Worm (Caenorhabditis elegans) whole organism, L4 larva: ENCODE data around the gene dct-5.
A peak's percentile ranks its signal among the peaks of the same experiment; 100 is the strongest.

ENCODE experiments used
- F10B5.3 ChIP-seq: sonication (generic microtip); optimal IDR thresholded peaks from 2 replicates; lab custom pipeline; 2016; ENCODE audit warnings: mild to moderate bottlenecking, missing genetic modification characterization, missing compliant biosample characterization
- R02D3.7 ChIP-seq: fragments of 150-350 bp; sonication (generic microtip); optimal IDR thresholded peaks from 3 replicates; lab custom pipeline; 2014; ENCODE audit warnings: missing biosample characterization, missing genetic modification characterization
- T26A8.4 ChIP-seq: fragments of 200-800 bp; sonication (Bioruptor generic); IDR thresholded peaks from 2 replicates; pipeline ENCODE4 v1.3.6; 2022; ENCODE audit warnings: missing genetic modification characterization, missing compliant biosample characterization
- Y5F2A.4 ChIP-seq: fragments of 200-800 bp; sonication (Bioruptor generic); optimal IDR thresholded peaks from 2 replicates; lab custom pipeline; 2018; ENCODE audit warnings: mild to moderate bottlenecking, missing genetic modification characterization, missing compliant biosample characterization
- aha-1 ChIP-seq: fragments of 150-350 bp; peaks from one replicate; lab custom pipeline; 2014; ENCODE audit warnings: missing biosample characterization, missing genetic modification characterization
- ceh-44 ChIP-seq: fragments of 200-800 bp; sonication (Bioruptor generic); IDR thresholded peaks from 2 replicates; pipeline ENCODE4 v1.3.6; 2022; ENCODE audit warnings: missing genetic modification reagents, missing genetic modification characterization, missing compliant biosample characterization
- ceh-62 ChIP-seq: sonication (generic microtip); optimal IDR thresholded peaks from 2 replicates; lab custom pipeline; 2017; ENCODE audit warnings: missing biosample characterization, missing genetic modification characterization
- ctbp-1 ChIP-seq: fragments of 200-800 bp; sonication (Bioruptor generic); IDR thresholded peaks from 2 replicates; pipeline ENCODE4 v1.3.6; 2022; ENCODE audit warnings: missing genetic modification reagents, missing genetic modification characterization, missing compliant biosample characterization
- daf-16 ChIP-seq, 3 experiments: sonication (generic microtip); optimal IDR thresholded peaks; 2 replicates each; lab custom pipeline; 2016 to 2017; ENCODE audit warnings: missing genetic modification characterization in 3 of 3, missing genetic modification reagents in 3 of 3, mild to moderate bottlenecking in 2 of 3, missing compliant biosample characterization in 2 of 3, missing biosample characterization in 1 of 3, moderate library complexity in 1 of 3
- dmd-8 ChIP-seq: fragments of 200-800 bp; sonication (Bioruptor generic); IDR thresholded peaks from 2 replicates; pipeline ENCODE4 v1.3.6; 2022; ENCODE audit warnings: missing genetic modification characterization, missing compliant biosample characterization
- dpl-1 ChIP-seq: fragments of 150-350 bp; optimal IDR thresholded peaks from 2 replicates; lab custom pipeline; 2014; ENCODE audit warnings: missing biosample characterization, missing genetic modification reagents, missing genetic modification characterization
- dve-1 ChIP-seq: sonication (generic microtip); optimal IDR thresholded peaks from 2 replicates; lab custom pipeline; 2017; ENCODE audit warnings: antibody characterized with exemption, mild to moderate bottlenecking, missing genetic modification characterization, missing compliant biosample characterization; ENCODE audit not compliant: insufficient read depth
- egl-27 ChIP-seq: sonication (generic microtip); optimal IDR thresholded peaks from 3 replicates; lab custom pipeline; 2017; ENCODE audit warnings: missing biosample characterization, missing genetic modification reagents, missing genetic modification characterization
- hif-1 ChIP-seq, 2 experiments: sonication (generic microtip); optimal IDR thresholded peaks; 2 replicates each; lab custom pipeline; 2016 to 2017; ENCODE audit warnings: missing compliant biosample characterization in 2 of 2, missing genetic modification characterization in 2 of 2, missing genetic modification reagents in 2 of 2, missing genotype in 2 of 2, mild to moderate bottlenecking in 1 of 2
- hlh-11 ChIP-seq: fragments of 200-800 bp; sonication (Bioruptor generic); optimal IDR thresholded peaks from 2 replicates; lab custom pipeline; 2018; ENCODE audit warnings: mild to moderate bottlenecking, missing genetic modification characterization, missing compliant biosample characterization
- lin-1 ChIP-seq: fragments of 200-800 bp; sonication (Bioruptor generic); IDR thresholded peaks from 2 replicates; pipeline ENCODE4 v1.3.6; 2022; ENCODE audit warnings: missing genetic modification reagents, missing genetic modification characterization, missing compliant biosample characterization
- lin-29 ChIP-seq: fragments of 200-800 bp; sonication (Bioruptor generic); IDR thresholded peaks from 2 replicates; pipeline ENCODE4 v1.3.6; 2022; ENCODE audit warnings: missing genetic modification reagents, missing genetic modification characterization, missing compliant biosample characterization
- lin-38 ChIP-seq: fragments of 200-800 bp; sonication (Bioruptor generic); IDR thresholded peaks from 2 replicates; pipeline ENCODE4 v1.3.6; 2022; ENCODE audit warnings: missing genetic modification reagents, missing genetic modification characterization, missing compliant biosample characterization
- lin-39 ChIP-seq: fragments of 150-350 bp; optimal IDR thresholded peaks from 2 replicates; lab custom pipeline; 2014; ENCODE audit warnings: missing biosample characterization, missing genetic modification reagents, missing genetic modification characterization
- mdl-1 ChIP-seq, 2 experiments: fragments of 150-350 bp in 1 of 2; sonication (generic microtip) in 1 of 2; optimal IDR thresholded peaks; 2 replicates each; lab custom pipeline; 2014 to 2017; ENCODE audit warnings: missing biosample characterization in 2 of 2, missing genetic modification characterization in 2 of 2
- mdt-29 ChIP-seq: fragments of 200-800 bp; sonication (Bioruptor generic); IDR thresholded peaks from 2 replicates; pipeline ENCODE4 v1.3.6; 2022; ENCODE audit warnings: missing genetic modification reagents, missing genetic modification characterization, missing compliant biosample characterization
- mes-2 ChIP-seq: sonication (generic microtip); optimal IDR thresholded peaks from 2 replicates; lab custom pipeline; 2016; ENCODE audit warnings: missing genotype, mild to moderate bottlenecking, missing genetic modification characterization, missing compliant biosample characterization; ENCODE audit not compliant: poor library complexity, severe bottlenecking
- mxl-2 ChIP-seq: fragments of 200-800 bp; sonication (Bioruptor generic); conservative IDR thresholded peaks from 2 replicates; pipeline ENCODE4 v1.3.6; 2022; ENCODE audit warnings: missing genetic modification reagents, missing genetic modification characterization, missing compliant biosample characterization
- nhr-102 ChIP-seq: sonication (generic microtip); optimal IDR thresholded peaks from 2 replicates; lab custom pipeline; 2016; ENCODE audit warnings: mild to moderate bottlenecking, missing genetic modification characterization, moderate library complexity, missing compliant biosample characterization
- nhr-11 ChIP-seq: fragments of 150-350 bp; optimal IDR thresholded peaks from 2 replicates; lab custom pipeline; 2014; ENCODE audit warnings: missing biosample characterization, missing genetic modification characterization
- nhr-28 ChIP-seq: fragments of 150-350 bp; optimal IDR thresholded peaks from 2 replicates; lab custom pipeline; 2014; ENCODE audit warnings: missing biosample characterization, missing genetic modification characterization
- nhr-76 ChIP-seq: fragments of 150-350 bp; optimal IDR thresholded peaks from 2 replicates; lab custom pipeline; 2014; ENCODE audit warnings: missing biosample characterization, missing genetic modification characterization
- php-3 ChIP-seq: fragments of 200-800 bp; sonication (Bioruptor generic); IDR thresholded peaks from 2 replicates; pipeline ENCODE4 v1.3.6; 2022; ENCODE audit warnings: missing genetic modification reagents, missing genetic modification characterization, missing compliant biosample characterization
- pqm-1 ChIP-seq: sonication (generic microtip); optimal IDR thresholded peaks from 2 replicates; lab custom pipeline; 2017; ENCODE audit warnings: missing biosample characterization, missing genetic modification characterization
- rbr-2 ChIP-seq: sonication (generic microtip); optimal IDR thresholded peaks from 2 replicates; lab custom pipeline; 2016; ENCODE audit warnings: missing genotype, missing genetic modification characterization, missing compliant biosample characterization
- snpc-4 ChIP-seq: fragments of 150-350 bp; optimal IDR thresholded peaks from 2 replicates; lab custom pipeline; 2014; ENCODE audit warnings: missing biosample characterization, missing genetic modification characterization
- spr-1 ChIP-seq: sonication (generic microtip); optimal IDR thresholded peaks from 2 replicates; lab custom pipeline; 2016; ENCODE audit warnings: mild to moderate bottlenecking, missing genetic modification characterization, missing compliant biosample characterization
- tag-97 ChIP-seq: fragments of 200-800 bp; sonication (Bioruptor generic); IDR thresholded peaks from 2 replicates; pipeline ENCODE4 v1.3.6; 2022; ENCODE audit warnings: missing genetic modification characterization, missing compliant biosample characterization
- unc-130 ChIP-seq: sonication (generic microtip); optimal IDR thresholded peaks from 2 replicates; lab custom pipeline; 2016; ENCODE audit warnings: missing genetic modification reagents, missing genetic modification characterization, missing compliant biosample characterization
- unc-62 ChIP-seq, 3 experiments: fragments of 150-350 bp in 1 of 3; sonication (generic microtip); optimal IDR thresholded peaks in 2 of 3; peaks in 1 of 3; 1 replicate in 1 of 3; 2 replicates in 2 of 3; lab custom pipeline; 2014 to 2017; ENCODE audit warnings: missing biosample characterization in 3 of 3, missing genetic modification characterization in 3 of 3, missing genetic modification reagents in 3 of 3, missing genotype in 1 of 3
- vab-7 ChIP-seq: fragments of 200-800 bp; sonication (Bioruptor generic); IDR thresholded peaks from 2 replicates; pipeline ENCODE4 v1.3.6; 2022; ENCODE audit warnings: missing genetic modification reagents, missing genetic modification characterization, missing compliant biosample characterization
- zag-1 ChIP-seq: fragments of 150-350 bp; optimal IDR thresholded peaks from 2 replicates; lab custom pipeline; 2014; ENCODE audit warnings: missing biosample characterization, missing genetic modification characterization
- zfp-2 ChIP-seq: sonication (generic microtip); optimal IDR thresholded peaks from 2 replicates; lab custom pipeline; 2016; ENCODE audit warnings: mild to moderate bottlenecking, missing genetic modification characterization, missing compliant biosample characterization
- zip-11 ChIP-seq: fragments of 200-800 bp; sonication (Bioruptor generic); IDR thresholded peaks from 2 replicates; pipeline ENCODE4 v1.3.6; 2022; ENCODE audit warnings: missing genetic modification characterization, missing compliant biosample characterization
- zip-2 ChIP-seq: fragments of 150-350 bp; optimal IDR thresholded peaks from 2 replicates; lab custom pipeline; 2014; ENCODE audit warnings: missing biosample characterization, missing genetic modification characterization

The dct-5 gene

DNA sequence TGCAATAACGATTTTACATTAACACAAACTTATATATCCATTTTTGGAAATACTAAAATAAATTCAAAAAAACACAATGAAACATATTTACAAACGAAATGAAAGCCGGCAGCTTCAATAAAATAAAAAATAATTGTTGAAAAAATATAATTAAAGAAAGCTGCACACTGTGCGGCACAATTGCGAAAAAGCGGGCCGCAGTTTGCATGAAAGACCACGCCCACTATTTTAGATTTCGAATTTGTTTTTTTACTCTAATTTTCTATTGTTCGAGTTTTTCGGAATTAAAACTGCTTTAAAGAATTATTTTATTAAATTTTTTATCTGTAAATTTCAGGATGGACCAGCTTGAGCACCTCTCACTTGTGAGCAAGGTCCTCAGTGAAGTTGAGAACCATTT is 37.5 kb downstream of the dct-5 start, which contains the start of gene mog-5 (continued):
- TF ChIP-seq ceh-62 (no peak), vab-7 (GFP tag; lab: Robert Waterston, UW) (no peak), nhr-11 (no peak), dmd-8 (no peak), ctbp-1 (GFP tag; lab: Robert Waterston, UW) (no peak), tag-97 (GFP tag; lab: Robert Waterston, UW) (no peak), ceh-44 (GFP tag; lab: Robert Waterston, UW) (no peak), snpc-4 (tag; lab: Kevin White, UChicago) (no peak), zfp-2 (tag; lab: Kevin White, UChicago) (no peak), pqm-1 (tag; lab: Kevin White, UChicago) (no peak), aha-1 (tag; lab: Kevin White, UChicago) (no peak), mes-2 (tag; lab: Kevin White, UChicago) (peak; percentile 77), spr-1 (tag; lab: Kevin White, UChicago) (no peak), zip-2 (tag; lab: Kevin White, UChicago) (no peak)
- TF ChIP-seq, all 104 proteins: peak for 5

- no peak for TF ChIP-seq daf-16 (GFP tag; optimal IDR thresholded peaks at IDR 0.05; lab: Kevin White, UChicago)
- TF ChIP-seq daf-16 (tag; optimal IDR thresholded peaks at IDR 0.05; lab: Kevin White, UChicago) = peak; percentile 61
- peak; percentile 2 for TF ChIP-seq nhr-28 (tag; lab: Kevin White, UChicago)
- no peak for TF ChIP-seq php-3
- peak; percentile 11 for TF ChIP-seq hlh-11 (tag; lab: Kevin White, UChicago)
- TF ChIP-seq Y5F2A.4 (GFP tag; lab: Kevin White, UChicago) = no peak
- TF ChIP-seq, all 104 proteins: peak for 3
Measured at ce11 chrII:5398779-5399178, 38.0 kb downstream of the dct-5 start, which contains the start of gene fbxl-3. Gene fbxl-3, minus strand, starts transcription at chrII:5398902.

DNA sequence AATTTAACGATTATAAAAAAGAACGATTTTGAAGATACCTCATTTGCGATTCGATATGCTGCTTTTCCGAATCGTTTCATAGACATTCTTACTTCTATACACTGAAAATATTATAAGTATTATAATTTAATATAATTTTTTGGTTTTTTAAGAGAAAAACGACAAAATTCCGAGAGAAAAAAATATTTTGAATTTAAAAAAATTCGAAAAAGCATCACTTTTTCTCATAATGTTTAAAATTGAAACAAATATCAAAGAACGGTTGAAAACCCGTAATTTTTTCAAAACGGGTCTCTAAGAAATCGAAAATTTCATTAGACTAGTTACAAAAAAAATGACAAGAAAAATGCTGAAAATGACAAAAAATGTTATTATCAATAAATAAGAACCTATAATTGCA is 41.1 kb downstream of the dct-5 start, which contains the start of gene pink-1:
Gene pink-1, minus strand, starts transcription at position 101 of the 400 bp plus-strand sequence.
- TF ChIP-seq hif-1 (tag; optimal IDR thresholded peaks at IDR 0.05; lab: Kevin White, UChicago) = no peak
- TF ChIP-seq lin-38 = 0 out of 2 replicates have a peak, but pooled peaks have one; percentile 17

ce11 chrII:5393090-5393489 is 43.6 kb downstream of the dct-5 start, which contains the start of gene brap-2:
Gene brap-2, minus strand, starts transcription at chrII:5393190.
- TF ChIP-seq hlh-11 (tag; lab: Kevin White, UChicago) (no peak), aha-1 (tag; lab: Kevin White, UChicago) (peak; percentile 11)
- TF ChIP-seq, all 104 proteins: peak for 1

DNA sequence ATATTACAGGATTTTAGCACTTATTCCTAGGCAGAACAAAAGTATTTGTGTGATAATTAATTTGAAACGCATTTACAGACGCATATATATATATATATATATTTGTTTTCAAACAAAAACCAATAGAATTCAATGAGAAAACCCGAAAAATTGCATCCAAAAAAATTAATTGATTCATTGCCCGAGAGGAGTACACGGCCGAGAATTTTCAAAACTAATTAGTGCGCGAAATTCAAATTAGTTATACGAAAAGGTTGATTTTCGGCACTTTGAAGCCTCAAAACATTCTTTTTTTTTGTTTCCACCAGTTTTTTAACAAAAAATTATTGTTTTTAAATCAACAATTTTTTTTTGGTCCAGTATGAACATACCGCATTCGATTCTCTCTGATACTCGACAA is 45.3 kb downstream of the dct-5 start:
- no peak for TF ChIP-seq ceh-44 (GFP tag; lab: Robert Waterston, UW)
- TF ChIP-seq dpl-1 (GFP tag; lab: Kevin White, UChicago) = peak; percentile 55
- TF ChIP-seq php-3 = no peak
- TF ChIP-seq mdl-1 (tag; optimal IDR thresholded peaks at IDR 0.05; lab: Kevin White, UChicago) = no peak
- TF ChIP-seq, all 104 proteins: peak for 1

ce11 chrII:5389831-5390323 is 46.9 kb downstream of the dct-5 start, which contains the start of gene ndx-6:
Gene ndx-6, minus strand, starts transcription at chrII:5389881.
- TF ChIP-seq daf-16 (GFP tag; optimal IDR thresholded peaks at IDR 0.05; lab: Kevin White, UChicago) = no peak
- peak; percentile 47 for TF ChIP-seq daf-16 (tag; optimal IDR thresholded peaks at IDR 0.05; lab: Kevin White, UChicago)
- no peak for TF ChIP-seq zag-1 (tag; lab: Kevin White, UChicago)
- no peak for TF ChIP-seq nhr-76 (tag; lab: Kevin White, UChicago)
- TF ChIP-seq unc-62 (GFP tag; optimal IDR thresholded peaks at IDR 0.05 in 1 of 2; lab: Kevin White, UChicago) = peak in 1 of 2 experiments; percentile 89
- TF ChIP-seq unc-62 (tag; optimal IDR thresholded peaks at IDR 0.05; lab: Kevin White, UChicago) = no peak
- no peak for TF ChIP-seq Y5F2A.4 (GFP tag; lab: Kevin White, UChicago)
- TF ChIP-seq dve-1 = peak; percentile 85
- TF ChIP-seq lin-39 (tag; lab: Kevin White, UChicago) = no peak
- peak; percentile 74 for TF ChIP-seq T26A8.4 (GFP tag; lab: Robert Waterston, UW)
- TF ChIP-seq R02D3.7 = no peak
- TF ChIP-seq unc-130 = no peak
- no peak for TF ChIP-seq mdt-29 (GFP tag; lab: Robert Waterston, UW)
- peak; percentile 74 for TF ChIP-seq nhr-102 (tag; lab: Kevin White, UChicago)
- peak; percentile 75 for TF ChIP-seq rbr-2 (tag; lab: Kevin White, UChicago)
- no peak for TF ChIP-seq egl-27 (tag; lab: Kevin White, UChicago)
- 0 out of 2 replicates have a peak, but pooled peaks have one; percentile 32 for TF ChIP-seq lin-29
- TF ChIP-seq lin-1 = no peak
- TF ChIP-seq zip-11 = no peak
- TF ChIP-seq mxl-2 (GFP tag; lab: Robert Waterston, UW) = no peak
- no peak for TF ChIP-seq F10B5.3 (tag; lab: Kevin White, UChicago)
